Worm (Caenorhabditis elegans) whole organism, young adult: ENCODE results near the gene T14G12.6.

Experiments
- B0336.3 ChIP-seq: fragments of 200-800 bp; sonication (Bioruptor generic); IDR thresholded peaks from 2 replicates; pipeline ENCODE4 v1.3.6; 2022; ENCODE audit warnings: missing genetic modification characterization, missing compliant biosample characterization
- C06A6.2 ChIP-seq: fragments of 200-800 bp; sonication (Bioruptor generic); conservative IDR thresholded peaks from 2 replicates; pipeline ENCODE4 v1.3.6; 2022; ENCODE audit warnings: missing genetic modification characterization, missing compliant biosample characterization
- D2030.7 ChIP-seq: fragments of 200-800 bp; sonication (Bioruptor generic); IDR thresholded peaks from 2 replicates; pipeline ENCODE4 v1.3.6; 2022; ENCODE audit warnings: missing genetic modification reagents, missing genetic modification characterization, missing compliant biosample characterization
- F22D6.2 ChIP-seq: sonication (generic microtip); optimal IDR thresholded peaks from 2 replicates; lab custom pipeline; 2016; ENCODE audit warnings: mild to moderate bottlenecking, missing genetic modification characterization, missing compliant biosample characterization
- F37B4.10 ChIP-seq: fragments of 200-800 bp; sonication (Bioruptor generic); IDR thresholded peaks from 2 replicates; pipeline ENCODE4 v1.3.6; 2022; ENCODE audit warnings: missing genetic modification characterization, missing compliant biosample characterization
- F57A8.1 ChIP-seq: fragments of 200-800 bp; sonication (Bioruptor generic); optimal IDR thresholded peaks from 2 replicates; lab custom pipeline; 2018; ENCODE audit warnings: mild to moderate bottlenecking, missing genetic modification characterization, moderate library complexity, missing compliant biosample characterization
- Y56A3A.18 ChIP-seq: fragments of 200-800 bp; sonication (Bioruptor generic); IDR thresholded peaks from 2 replicates; pipeline ENCODE4 v1.3.6; 2022; ENCODE audit warnings: missing genetic modification reagents, missing genetic modification characterization, missing compliant biosample characterization
- Y79H2A.3 ChIP-seq: fragments of 200-800 bp; sonication (Bioruptor generic); conservative IDR thresholded peaks from 2 replicates; pipeline ENCODE4 v1.3.6; 2022; ENCODE audit warnings: missing genetic modification reagents, missing genetic modification characterization, missing compliant biosample characterization
- akir-1 ChIP-seq: fragments of 200-800 bp; sonication (Bioruptor generic); optimal IDR thresholded peaks from 2 replicates; lab custom pipeline; 2018; ENCODE audit warnings: mild to moderate bottlenecking, missing genetic modification characterization, moderate library complexity, missing compliant biosample characterization
- atf-7 ChIP-seq: sonication (generic microtip); optimal IDR thresholded peaks from 2 replicates; lab custom pipeline; 2017; ENCODE audit warnings: mild to moderate bottlenecking, missing genetic modification characterization, missing compliant biosample characterization
- cebp-1 ChIP-seq, 2 experiments: fragments of 200-800 bp in 1 of 2; sonication (Bioruptor generic) in 1 of 2; sonication (generic microtip) in 1 of 2; IDR thresholded peaks in 1 of 2; optimal IDR thresholded peaks in 1 of 2; 2 replicates each; pipeline versions ENCODE4 v1.3.6 to Lab custom; 2017 to 2022; ENCODE audit warnings: missing compliant biosample characterization in 2 of 2, missing genetic modification characterization in 2 of 2, mild to moderate bottlenecking in 1 of 2, missing genetic modification reagents in 1 of 2, moderate library complexity in 1 of 2
- dox-1 ChIP-seq: fragments of 200-800 bp; sonication (Bioruptor generic); IDR thresholded peaks from 2 replicates; pipeline ENCODE4 v1.3.6; 2022; ENCODE audit warnings: missing genetic modification reagents, missing genetic modification characterization, missing compliant biosample characterization
- egl-44 ChIP-seq: fragments of 200-800 bp; sonication (Bioruptor generic); IDR thresholded peaks from 2 replicates; pipeline ENCODE4 v1.3.6; 2022; ENCODE audit warnings: missing genetic modification reagents, missing genetic modification characterization, missing compliant biosample characterization
- ekl-4 ChIP-seq: fragments of 200-800 bp; sonication (Bioruptor generic); IDR thresholded peaks from 2 replicates; pipeline ENCODE4 v1.3.6; 2022; ENCODE audit warnings: missing genetic modification reagents, missing genetic modification characterization, missing compliant biosample characterization
- ets-4 ChIP-seq: fragments of 200-800 bp; sonication (Bioruptor generic); optimal IDR thresholded peaks from 2 replicates; lab custom pipeline; 2018; ENCODE audit warnings: mild to moderate bottlenecking, missing genetic modification characterization, missing compliant biosample characterization
- fkh-3 ChIP-seq: sonication (generic microtip); optimal IDR thresholded peaks from 2 replicates; lab custom pipeline; 2016; ENCODE audit warnings: mild to moderate bottlenecking, missing genetic modification characterization, missing compliant biosample characterization
- hlh-26 ChIP-seq: fragments of 200-800 bp; sonication (Bioruptor generic); conservative IDR thresholded peaks from 2 replicates; pipeline ENCODE4 v1.3.6; 2022; ENCODE audit warnings: missing genetic modification reagents, missing genetic modification characterization, missing compliant biosample characterization
- hsf-1 ChIP-seq: fragments of 200-800 bp; sonication (Bioruptor generic); IDR thresholded peaks from 2 replicates; pipeline ENCODE4 v1.3.6; 2022; ENCODE audit warnings: missing genetic modification reagents, missing genetic modification characterization, missing compliant biosample characterization
- lag-1 ChIP-seq: fragments of 200-800 bp; sonication (Bioruptor generic); IDR thresholded peaks from 2 replicates; pipeline ENCODE4 v1.3.6; 2022; ENCODE audit warnings: missing genetic modification reagents, missing genetic modification characterization, missing compliant biosample characterization
- let-607 ChIP-seq, 2 experiments: fragments of 200-800 bp in 1 of 2; sonication (Bioruptor generic) in 1 of 2; sonication (generic microtip) in 1 of 2; optimal IDR thresholded peaks; 2 replicates each; lab custom pipeline; 2016 to 2018; ENCODE audit warnings: mild to moderate bottlenecking in 2 of 2, missing compliant biosample characterization in 2 of 2, missing genetic modification characterization in 2 of 2, moderate library complexity in 2 of 2, missing genotype in 1 of 2
- lin-26 ChIP-seq: fragments of 200-800 bp; sonication (Bioruptor generic); IDR thresholded peaks from 2 replicates; pipeline ENCODE4 v1.3.6; 2022; ENCODE audit warnings: missing genetic modification reagents, missing genetic modification characterization, missing compliant biosample characterization
- madf-3 ChIP-seq: fragments of 200-800 bp; sonication (Bioruptor generic); IDR thresholded peaks from 2 replicates; pipeline ENCODE4 v1.3.6; 2022; ENCODE audit warnings: missing genetic modification reagents, missing genetic modification characterization, missing compliant biosample characterization
- mcd-1 ChIP-seq: fragments of 200-800 bp; sonication (Bioruptor generic); IDR thresholded peaks from 2 replicates; pipeline ENCODE4 v1.3.6; 2022; ENCODE audit warnings: missing genetic modification reagents, missing genetic modification characterization, missing compliant biosample characterization
- mel-28 ChIP-seq: sonication (generic microtip); optimal IDR thresholded peaks from 2 replicates; lab custom pipeline; 2016; ENCODE audit warnings: borderline replicate concordance, mild to moderate bottlenecking, missing genetic modification characterization, missing compliant biosample characterization
- nfya-2 ChIP-seq: fragments of 200-800 bp; sonication (Bioruptor generic); IDR thresholded peaks from 2 replicates; pipeline ENCODE4 v1.3.6; 2022; ENCODE audit warnings: missing genetic modification reagents, missing genetic modification characterization, missing compliant biosample characterization
- nhr-80 ChIP-seq: sonication (generic microtip); optimal IDR thresholded peaks from 2 replicates; lab custom pipeline; 2016; ENCODE audit warnings: missing genetic modification characterization, missing compliant biosample characterization
- pbrm-1 ChIP-seq: fragments of 200-800 bp; sonication (Bioruptor generic); IDR thresholded peaks from 2 replicates; pipeline ENCODE4 v1.3.6; 2022; ENCODE audit warnings: missing genetic modification reagents, missing genetic modification characterization, missing compliant biosample characterization
- rcor-1 ChIP-seq: fragments of 200-800 bp; sonication (Bioruptor generic); IDR thresholded peaks from 2 replicates; pipeline ENCODE4 v1.3.6; 2022; ENCODE audit warnings: missing genetic modification reagents, missing genetic modification characterization, missing compliant biosample characterization
- repo-1 ChIP-seq: sonication (generic microtip); optimal IDR thresholded peaks from 2 replicates; lab custom pipeline; 2017; ENCODE audit warnings: mild to moderate bottlenecking, missing genetic modification characterization, missing compliant biosample characterization
- xnd-1 ChIP-seq: sonication (generic microtip); optimal IDR thresholded peaks from 2 replicates; lab custom pipeline; 2016; ENCODE audit warnings: missing genotype, missing genetic modification reagents, missing genetic modification characterization, missing compliant biosample characterization
- ztf-25 ChIP-seq: fragments of 200-800 bp; sonication (Bioruptor generic); IDR thresholded peaks from 2 replicates; pipeline ENCODE4 v1.3.6; 2022; ENCODE audit warnings: missing genetic modification reagents, missing genetic modification characterization, missing compliant biosample characterization
- ztf-6 ChIP-seq: fragments of 200-800 bp; sonication (Bioruptor generic); IDR thresholded peaks from 2 replicates; pipeline ENCODE4 v1.3.6; 2022; ENCODE audit warnings: missing genetic modification reagents, missing genetic modification characterization, missing compliant biosample characterization

Gene T14G12.6

DNA sequence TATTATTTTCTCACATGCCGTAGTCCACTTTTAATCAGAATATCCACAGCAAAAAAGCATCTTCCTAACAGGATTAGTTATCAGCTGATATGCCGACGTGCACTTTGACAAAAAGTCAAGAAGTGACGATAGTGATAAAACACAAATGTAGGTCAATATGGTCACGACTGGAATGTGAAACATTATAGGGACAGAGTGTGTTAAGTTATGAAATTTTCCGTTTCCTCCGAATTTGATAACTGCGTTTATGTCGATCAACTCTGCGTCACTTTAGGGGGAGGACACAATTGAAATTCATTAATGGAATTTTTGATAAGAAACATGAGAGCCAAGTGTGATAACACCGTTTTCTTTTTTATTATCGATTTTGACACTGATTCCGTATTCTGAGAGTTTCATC, 30.3 kb downstream of the T14G12.6 start, which contains the start of gene aex-4:
TSS of gene aex-4 (plus strand) at position 312 of the 400 bp plus-strand sequence.
- no peak for TF ChIP-seq Y79H2A.3 (GFP tag; lab: Robert Waterston, UW)
- TF ChIP-seq B0336.3 (GFP tag; lab: Robert Waterston, UW) = no peak
- TF ChIP-seq ets-4 (GFP tag; lab: Kevin White, UChicago) = peak; percentile 7
- no peak for TF ChIP-seq nfya-2 (GFP tag; lab: Robert Waterston, UW)
- peak; percentile 42; the same call in 1 of the 2 replicates for TF ChIP-seq dox-1 (GFP tag; lab: Robert Waterston, UW)
- 0 out of 2 replicates have a peak, but pooled peaks have one; percentile 34 for TF ChIP-seq Y56A3A.18 (GFP tag; lab: Robert Waterston, UW)
- TF ChIP-seq mcd-1 (GFP tag; lab: Robert Waterston, UW) = no peak
- peak; percentile 66 for TF ChIP-seq cebp-1 (GFP tag; IDR thresholded peaks at IDR 0.05; lab: Robert Waterston, UW)
- no peak for TF ChIP-seq cebp-1 (tag; optimal IDR thresholded peaks at IDR 0.05; lab: Kevin White, UChicago)
- peak; percentile 68 for TF ChIP-seq atf-7
- TF ChIP-seq F57A8.1 = no peak
- TF ChIP-seq nhr-80 (tag; lab: Kevin White, UChicago) = peak; percentile 96
- no peak for TF ChIP-seq ekl-4 (GFP tag; lab: Robert Waterston, UW)
- no peak for TF ChIP-seq madf-3 (GFP tag; lab: Robert Waterston, UW)
- peak; percentile 66; the same call in 1 of the 2 replicates for TF ChIP-seq egl-44 (GFP tag; lab: Robert Waterston, UW)
- TF ChIP-seq let-607 (tag; optimal IDR thresholded peaks at IDR 0.05; lab: Kevin White, UChicago) = peak; percentile 23 to 52

DNA sequence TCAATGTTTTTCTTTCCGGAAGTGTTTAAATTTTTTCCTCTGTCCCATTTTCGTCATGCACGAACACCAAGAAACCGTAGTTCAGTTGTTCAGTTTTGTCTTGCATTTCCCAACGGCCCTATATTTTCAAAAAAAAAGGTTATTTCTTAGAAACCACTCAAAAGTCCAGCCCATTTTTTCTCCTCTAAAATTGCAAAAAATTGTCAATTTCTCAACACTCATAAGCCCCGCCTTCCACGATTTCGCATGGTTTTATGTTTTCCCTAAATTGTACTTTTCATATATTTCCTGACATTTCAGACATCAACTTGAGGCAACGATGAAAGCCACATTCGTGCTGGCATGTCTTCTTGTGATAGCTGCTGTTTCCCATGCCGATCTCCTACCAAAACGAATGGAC, 32.0 kb downstream of the T14G12.6 start, which contains the start of gene nlp-1:
TSS of gene nlp-1 (plus strand) at position 301 of the 400 bp plus-strand sequence.
- no peak for TF ChIP-seq akir-1 (GFP tag; lab: Kevin White, UChicago)
- TF ChIP-seq mel-28 (tag; lab: Kevin White, UChicago) = no peak
- TF ChIP-seq cebp-1 (GFP tag; IDR thresholded peaks at IDR 0.05; lab: Robert Waterston, UW) = no peak
- TF ChIP-seq cebp-1 (tag; optimal IDR thresholded peaks at IDR 0.05; lab: Kevin White, UChicago) = no peak
- TF ChIP-seq rcor-1 = no peak
- no peak for TF ChIP-seq hlh-26 (GFP tag; lab: Robert Waterston, UW)

DNA sequence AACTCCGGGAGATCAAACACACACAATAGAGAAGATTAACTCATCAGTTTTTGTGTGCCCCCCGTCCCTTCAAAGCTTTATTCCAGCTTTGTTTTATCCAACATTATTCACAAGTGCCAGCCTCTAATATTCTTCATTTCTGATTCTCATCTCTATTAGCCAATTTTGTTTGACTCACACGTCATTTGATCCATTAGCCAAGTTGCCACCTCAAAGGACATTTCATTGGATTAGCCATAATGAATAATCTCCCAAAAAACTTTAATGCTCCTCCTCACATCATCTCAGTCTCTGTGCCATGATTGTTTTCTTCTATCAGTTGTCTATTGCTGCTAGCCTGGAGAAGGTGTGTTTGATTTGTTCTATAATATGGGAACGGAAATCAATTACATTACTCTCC, 33.8 kb downstream of the T14G12.6 start:
- TF ChIP-seq ztf-6 (no peak), ets-4 (GFP tag; lab: Kevin White, UChicago) (no peak), hsf-1 (GFP tag; lab: Robert Waterston, UW) (no peak), C06A6.2 (no peak), lag-1 (GFP tag; lab: Robert Waterston, UW) (no peak), F37B4.10 (GFP tag; lab: Robert Waterston, UW) (no peak), F22D6.2 (tag; lab: Kevin White, UChicago) (no peak), Y56A3A.18 (GFP tag; lab: Robert Waterston, UW) (no peak), pbrm-1 (GFP tag; lab: Robert Waterston, UW) (no peak), repo-1 (tag; lab: Kevin White, UChicago) (no peak), fkh-3 (tag; lab: Kevin White, UChicago) (no peak), xnd-1 (tag; lab: Kevin White, UChicago) (no peak)

DNA sequence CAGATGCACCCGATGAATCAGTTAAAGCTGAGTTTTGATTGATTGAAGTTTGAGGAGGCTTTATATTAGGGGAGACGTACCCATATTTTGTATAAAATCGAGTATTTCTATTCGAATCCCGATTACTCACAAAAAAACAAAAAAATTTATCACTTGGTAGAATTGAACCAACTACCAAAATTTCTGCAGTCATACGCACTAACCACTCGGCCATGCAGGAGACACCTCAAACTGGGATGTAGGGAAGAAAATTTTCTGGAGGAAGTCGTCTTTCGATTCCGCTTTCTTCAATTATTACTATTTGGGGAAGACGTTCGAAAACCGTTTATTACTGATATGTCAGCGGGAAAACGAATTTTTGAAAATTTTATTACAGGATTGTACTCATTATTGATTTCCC, 36.7 kb downstream of the T14G12.6 start:
- peak; percentile 42; the same call in 1 of the 2 replicates for TF ChIP-seq lin-26 (GFP tag; lab: Robert Waterston, UW)
- peak; percentile 74; the same call in 1 of the 2 replicates for TF ChIP-seq ztf-25
- TF ChIP-seq rcor-1 = 0 out of 2 replicates have a peak, but pooled peaks have one; percentile 12
- TF ChIP-seq Y56A3A.18 (GFP tag; lab: Robert Waterston, UW) = 0 out of 2 replicates have a peak, but pooled peaks have one; percentile 17
- peak; percentile 25; the same call in 1 of the 2 replicates for TF ChIP-seq D2030.7 (GFP tag; lab: Robert Waterston, UW)
- TF ChIP-seq egl-44 (GFP tag; lab: Robert Waterston, UW) = peak; percentile 56; the same call in 1 of the 2 replicates
- 0 out of 2 replicates have a peak, but pooled peaks have one; percentile 13 for TF ChIP-seq pbrm-1 (GFP tag; lab: Robert Waterston, UW)
- TF ChIP-seq, all 124 proteins: peak for 7; not testable (repeated sequence) for 117
